Worm (Caenorhabditis elegans) whole organism, L1 larva: ENCODE measurements around the gene C08F1.10.

ENCODE experiments used
- ceh-82 ChIP-seq, 3 experiments: fragments of 150-350 bp in 1 of 3; sonication (generic microtip) in 2 of 3; optimal IDR thresholded peaks; 2 replicates each; lab custom pipeline; 2014 to 2017; ENCODE audit warnings: missing biosample characterization in 3 of 3, missing genetic modification characterization in 3 of 3
- elt-3 ChIP-seq, 6 experiments: fragments of 150-350 bp in 1 of 6; sonication (generic microtip); optimal IDR thresholded peaks; 2 replicates each; lab custom pipeline; 2017 to 2018; ENCODE audit warnings: missing biosample characterization in 6 of 6, missing genetic modification characterization in 6 of 6, inconsistent platforms in 1 of 6
- fkh-10 ChIP-seq: sonication (generic microtip); optimal IDR thresholded peaks from 2 replicates; lab custom pipeline; 2017; ENCODE audit warnings: missing biosample characterization, missing genetic modification reagents, missing genetic modification characterization
- fos-1 ChIP-seq: fragments of 150-350 bp; optimal IDR thresholded peaks from 2 replicates; lab custom pipeline; 2014; ENCODE audit warnings: missing biosample characterization, missing genetic modification characterization
- hpl-2 ChIP-seq: fragments of 150-350 bp; optimal IDR thresholded peaks from 2 replicates; lab custom pipeline; 2014; ENCODE audit warnings: missing biosample characterization, missing genetic modification reagents, missing genetic modification characterization
- jun-1 ChIP-seq: fragments of 150-350 bp; optimal IDR thresholded peaks from 2 replicates; lab custom pipeline; 2014; ENCODE audit warnings: missing biosample characterization, missing genetic modification reagents, missing genetic modification characterization
- lin-15B ChIP-seq: fragments of 150-350 bp; sonication (generic microtip); optimal IDR thresholded peaks from 3 replicates; lab custom pipeline; 2014; ENCODE audit warnings: missing biosample characterization, missing genetic modification characterization
- nhr-76 ChIP-seq: sonication (generic microtip); optimal IDR thresholded peaks from 2 replicates; lab custom pipeline; 2017; ENCODE audit warnings: missing biosample characterization, missing genetic modification characterization
- unc-62 ChIP-seq: fragments of 150-350 bp; optimal IDR thresholded peaks from 2 replicates; lab custom pipeline; 2014; ENCODE audit warnings: missing biosample characterization, missing genetic modification reagents, missing genetic modification characterization
- unc-86 ChIP-seq: sonication (generic microtip); optimal IDR thresholded peaks from 2 replicates; lab custom pipeline; 2016; ENCODE audit warnings: missing genetic modification characterization, missing compliant biosample characterization
- ztf-11 ChIP-seq, 2 experiments: sonication (generic microtip); optimal IDR thresholded peaks; 2 replicates each; lab custom pipeline; 2016 to 2017; ENCODE audit warnings: missing genetic modification characterization in 2 of 2, missing biosample characterization in 1 of 2, missing compliant biosample characterization in 1 of 2

DNA sequence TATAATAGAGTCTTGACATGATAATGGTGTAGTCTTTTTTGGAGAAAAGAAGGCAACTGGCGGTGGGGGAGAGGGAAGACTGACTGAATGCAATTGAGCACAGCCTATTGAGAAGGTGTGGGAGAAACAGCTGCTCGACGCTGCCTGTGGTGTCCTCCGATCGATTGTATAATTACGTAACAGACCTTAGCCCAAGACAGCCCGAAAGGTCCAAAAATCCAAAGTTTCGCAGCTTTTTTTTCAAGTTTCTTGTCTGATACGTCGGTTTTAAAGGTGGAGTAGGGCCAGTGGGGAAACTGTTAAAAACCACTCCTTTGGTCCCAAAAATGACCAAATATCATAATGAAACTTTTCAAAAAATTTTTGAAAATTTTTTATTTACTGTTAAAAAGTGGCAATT, 2.0 kb upstream of the C08F1.10 start, which contains the start of the genes C08F1.6 and fbxb-13:
- TF ChIP-seq unc-86 (tag; lab: Kevin White, UChicago) (no peak), lin-15B (tag; lab: Kevin White, UChicago) (no peak), jun-1 (no peak), fkh-10 (GFP tag; lab: Kevin White, UChicago) (no peak), ceh-82 (tag; optimal IDR thresholded peaks at IDR 0.05; lab: Kevin White, UChicago) (no peak), hpl-2 (no peak), unc-62 (GFP tag; lab: Kevin White, UChicago) (no peak), ztf-11 (tag; optimal IDR thresholded peaks at IDR 0.05; lab: Kevin White, UChicago) (no peak), fos-1 (no peak), nhr-76 (tag; lab: Kevin White, UChicago) (no peak), elt-3 (tag; optimal IDR thresholded peaks at IDR 0.05; lab: Kevin White, UChicago) (no peak)
